Fruit fly (Drosophila melanogaster) whole organism, embryonic: Measurements from ENCODE around the gene CG42240.
A peak's percentile ranks its signal among the peaks of the same experiment; 100 is the strongest.

ENCODE experiments used
- CG10267 ChIP-seq: fragments of 200-800 bp; sonication (Bioruptor generic); optimal IDR thresholded peaks from 2 replicates; lab custom pipeline; 2018; ENCODE audit warnings: missing biosample characterization, mild to moderate bottlenecking, missing genetic modification characterization, moderate library complexity
- CG10462 ChIP-seq: fragments of 200-800 bp; sonication (Bioruptor generic); optimal IDR thresholded peaks from 2 replicates; lab custom pipeline; 2016; ENCODE audit warnings: missing biosample characterization, missing genetic modification characterization
- CG11085 ChIP-seq: fragments of 200-800 bp; sonication (Bioruptor generic); IDR thresholded peaks from 2 replicates; pipeline ENCODE4 v1.3.6; 2022; ENCODE audit warnings: missing biosample characterization, missing genetic modification characterization
- CG11398 ChIP-seq: fragments of 200-800 bp; sonication (Bioruptor generic); optimal IDR thresholded peaks from 2 replicates; lab custom pipeline; 2016; ENCODE audit warnings: missing biosample characterization, missing genetic modification characterization
- CG11696 ChIP-seq: fragments of 200-800 bp; sonication (Bioruptor generic); IDR thresholded peaks from 2 replicates; pipeline ENCODE4 v1.3.6; 2022; ENCODE audit warnings: missing biosample characterization, missing genetic modification characterization
- CG16779 ChIP-seq: fragments of 200-800 bp; sonication (Bioruptor generic); IDR thresholded peaks from 2 replicates; pipeline ENCODE4 v1.3.6; 2022; ENCODE audit warnings: missing biosample characterization, missing genetic modification characterization
- CG1832 ChIP-seq: fragments of 200-800 bp; sonication (Bioruptor generic); optimal IDR thresholded peaks from 2 replicates; lab custom pipeline; 2017; ENCODE audit warnings: missing biosample characterization, mild to moderate bottlenecking, missing genetic modification characterization, inconsistent platforms
- CG2116 ChIP-seq: fragments of 200-800 bp; sonication (Bioruptor generic); optimal IDR thresholded peaks from 3 replicates; lab custom pipeline; 2018; ENCODE audit warnings: missing biosample characterization, mild to moderate bottlenecking, missing genetic modification characterization
- CG2129 ChIP-seq: fragments of 200-800 bp; sonication (Bioruptor generic); IDR thresholded peaks from 2 replicates; pipeline ENCODE4 v1.3.6; 2022; ENCODE audit warnings: missing biosample characterization, missing genetic modification characterization; ENCODE audit not compliant: partially characterized antibody
- CG31224 ChIP-seq: fragments of 200-800 bp; sonication (Bioruptor generic); IDR thresholded peaks from 2 replicates; pipeline ENCODE4 v1.3.6; 2022; ENCODE audit warnings: missing biosample characterization, missing genetic modification characterization
- CG3407 ChIP-seq: fragments of 200-800 bp; sonication (Bioruptor generic); optimal IDR thresholded peaks from 2 replicates; lab custom pipeline; 2018; ENCODE audit warnings: missing biosample characterization, mild to moderate bottlenecking, missing genetic modification characterization
- CG34422 ChIP-seq: fragments of 200-800 bp; sonication (Bioruptor generic); IDR thresholded peaks from 3 replicates; pipeline ENCODE4 v1.3.6; 2022; ENCODE audit warnings: missing biosample characterization, missing genetic modification characterization
- CG9932 ChIP-seq: fragments of 200-800 bp; sonication (Bioruptor generic); IDR thresholded peaks from 2 replicates; pipeline ENCODE4 v1.3.6; 2022; ENCODE audit warnings: missing biosample characterization, missing genetic modification characterization
- CHES-1-like ChIP-seq: fragments of 200-800 bp; sonication (Bioruptor generic); optimal IDR thresholded peaks from 2 replicates; lab custom pipeline; 2016; ENCODE audit warnings: missing biosample characterization, missing genetic modification characterization
- D ChIP-seq, 2 experiments: fragments of 200-800 bp in 1 of 2; fragments of >200 bp in 1 of 2; sonication (Bioruptor generic) in 1 of 2; optimal IDR thresholded peaks; 2 replicates in 1 of 2; 3 replicates in 1 of 2; lab custom pipeline; 2017; ENCODE audit warnings: mild to moderate bottlenecking in 1 of 2, missing biosample characterization in 1 of 2, missing genetic modification characterization in 1 of 2, missing genetic modification reagents in 1 of 2
- Deaf1 ChIP-seq: fragments of 200-800 bp; optimal IDR thresholded peaks from 3 replicates; lab custom pipeline; 2019; ENCODE audit warnings: missing biosample characterization, mild to moderate bottlenecking, missing genetic modification characterization, moderate library complexity
- Doc2 ChIP-seq: fragments of 200-800 bp; sonication (Bioruptor generic); IDR thresholded peaks from 2 replicates; pipeline ENCODE4 v1.3.6; 2022; ENCODE audit warnings: missing biosample characterization, missing genetic modification characterization
- Drgx ChIP-seq: fragments of 200-800 bp; sonication (Bioruptor generic); IDR thresholded peaks from 2 replicates; pipeline ENCODE4 v1.3.6; 2022; ENCODE audit warnings: missing biosample characterization, missing genetic modification characterization
- Ets97D ChIP-seq: fragments of 200-800 bp; sonication (Bioruptor generic); optimal IDR thresholded peaks from 3 replicates; lab custom pipeline; 2016; ENCODE audit warnings: missing biosample characterization, missing genetic modification characterization
- Gsc ChIP-seq: fragments of 200-800 bp; sonication (Bioruptor generic); IDR thresholded peaks from 2 replicates; pipeline ENCODE4 v1.3.6; 2022; ENCODE audit warnings: missing biosample characterization, missing genetic modification characterization
- HLH4C ChIP-seq: fragments of 200-800 bp; sonication (Bioruptor generic); IDR thresholded peaks from 3 replicates; pipeline ENCODE4 v1.3.6; 2022; ENCODE audit warnings: missing biosample characterization, missing genetic modification characterization; ENCODE audit not compliant: partially characterized antibody
- HLH54F ChIP-seq: fragments of 200-800 bp; sonication (Bioruptor generic); optimal IDR thresholded peaks from 3 replicates; lab custom pipeline; 2016; ENCODE audit warnings: missing biosample characterization, missing genetic modification characterization
- HmgD ChIP-seq: fragments of 200-800 bp; sonication (Bioruptor generic); optimal IDR thresholded peaks from 3 replicates; lab custom pipeline; 2016; ENCODE audit warnings: missing biosample characterization, missing genetic modification characterization
- Hr39 ChIP-seq: fragments of >200 bp; optimal IDR thresholded peaks from 2 replicates; lab custom pipeline; 2017
- NC2β ChIP-seq: fragments of 200-800 bp; sonication (Bioruptor generic); optimal IDR thresholded peaks from 2 replicates; lab custom pipeline; 2016; ENCODE audit warnings: missing biosample characterization, missing genetic modification characterization
- Oaz ChIP-seq: fragments of 200-800 bp; sonication (Bioruptor generic); IDR thresholded peaks from 2 replicates; pipeline ENCODE4 v1.3.6; 2022; ENCODE audit warnings: missing biosample characterization, missing genetic modification characterization
- Xbp1 ChIP-seq: fragments of 200-800 bp; sonication (Bioruptor generic); optimal IDR thresholded peaks from 3 replicates; lab custom pipeline; 2016; ENCODE audit warnings: missing biosample characterization, mild to moderate bottlenecking, missing genetic modification characterization
- bab2 ChIP-seq: fragments of 200-800 bp; sonication (Bioruptor generic); optimal IDR thresholded peaks from 2 replicates; lab custom pipeline; 2016; ENCODE audit warnings: missing biosample characterization, missing genetic modification characterization
- cad ChIP-seq: fragments of >200 bp; optimal IDR thresholded peaks from 2 replicates; lab custom pipeline; 2017; ENCODE audit warnings: missing biosample characterization, missing genetic modification characterization
- caup ChIP-seq: fragments of 200-800 bp; sonication (Bioruptor generic); optimal IDR thresholded peaks from 3 replicates; lab custom pipeline; 2017; ENCODE audit warnings: missing biosample characterization, mild to moderate bottlenecking, missing genetic modification characterization, moderate library complexity; ENCODE audit not compliant: severe bottlenecking
- da ChIP-seq: fragments of 200-800 bp; sonication (Bioruptor generic); optimal IDR thresholded peaks from 2 replicates; lab custom pipeline; 2016; ENCODE audit warnings: missing biosample characterization, missing genetic modification characterization
- dysf ChIP-seq: fragments of 200-800 bp; sonication (Bioruptor generic); IDR thresholded peaks from 3 replicates; pipeline ENCODE4 v1.3.6; 2022; ENCODE audit warnings: missing biosample characterization, missing genetic modification characterization
- eyg ChIP-seq: fragments of 200-800 bp; sonication (Bioruptor generic); optimal IDR thresholded peaks from 3 replicates; lab custom pipeline; 2016; ENCODE audit warnings: missing biosample characterization, missing genetic modification characterization
- fd96Cb ChIP-seq: fragments of 200-800 bp; sonication (Bioruptor generic); optimal IDR thresholded peaks from 2 replicates; lab custom pipeline; 2018; ENCODE audit warnings: missing biosample characterization, mild to moderate bottlenecking, missing genetic modification characterization, moderate library complexity
- ham ChIP-seq: fragments of 200-800 bp; sonication (Bioruptor generic); IDR thresholded peaks from 2 replicates; pipeline ENCODE4 v1.3.6; 2022; ENCODE audit warnings: missing biosample characterization, missing genetic modification characterization
- klu ChIP-seq: fragments of 200-800 bp; sonication (Bioruptor generic); IDR thresholded peaks from 2 replicates; pipeline ENCODE4 v1.3.6; 2022; ENCODE audit warnings: missing biosample characterization, missing genetic modification characterization
- knrl ChIP-seq: fragments of 200-800 bp; sonication (Bioruptor generic); IDR thresholded peaks from 3 replicates; pipeline ENCODE4 v1.3.6; 2022; ENCODE audit warnings: missing biosample characterization, missing genetic modification characterization; ENCODE audit not compliant: partially characterized antibody
- lab ChIP-seq: fragments of 200-800 bp; sonication (Bioruptor generic); optimal IDR thresholded peaks from 3 replicates; lab custom pipeline; 2017; ENCODE audit warnings: missing biosample characterization, missing genetic modification characterization, mild to moderate bottlenecking, moderate library complexity, missing genetic modification reagents
- lbe ChIP-seq: fragments of 200-800 bp; sonication (Bioruptor generic); optimal IDR thresholded peaks from 2 replicates; lab custom pipeline; 2016; ENCODE audit warnings: missing biosample characterization, mild to moderate bottlenecking, missing genetic modification characterization
- lmd ChIP-seq: fragments of 200-800 bp; sonication (Bioruptor generic); IDR thresholded peaks from 2 replicates; pipeline ENCODE4 v1.3.6; 2022; ENCODE audit warnings: missing biosample characterization, missing genetic modification characterization
- maf-S ChIP-seq: fragments of 200-800 bp; sonication (Bioruptor generic); optimal IDR thresholded peaks from 2 replicates; lab custom pipeline; 2016; ENCODE audit warnings: missing biosample characterization, missing genetic modification characterization
- nerfin-2 ChIP-seq: fragments of 200-800 bp; sonication (Bioruptor generic); IDR thresholded peaks from 2 replicates; pipeline ENCODE4 v1.3.6; 2022; ENCODE audit warnings: missing biosample characterization, missing genetic modification characterization; ENCODE audit not compliant: partially characterized antibody
- oc ChIP-seq: fragments of 200-800 bp; sonication (Bioruptor generic); optimal IDR thresholded peaks from 2 replicates; lab custom pipeline; 2018; ENCODE audit warnings: missing biosample characterization, mild to moderate bottlenecking, missing genetic modification characterization, moderate library complexity
- pan ChIP-seq, 4 experiments: fragments of >200 bp in 3 of 4; fragments of 200-800 bp in 1 of 4; sonication (Bioruptor generic) in 1 of 4; optimal IDR thresholded peaks in 3 of 4; IDR thresholded peaks in 1 of 4; 2 replicates each; pipeline versions ENCODE4 v1.3.6 to Lab custom; 2017 to 2022; ENCODE audit warnings: missing biosample characterization in 2 of 4, missing genetic modification characterization in 2 of 4, mixed read lengths in 1 of 4
- sd ChIP-seq: fragments of 200-800 bp; sonication (Bioruptor generic); optimal IDR thresholded peaks from 3 replicates; lab custom pipeline; 2018; ENCODE audit warnings: missing biosample characterization, mild to moderate bottlenecking, missing genetic modification characterization, moderate library complexity
- sna ChIP-seq: fragments of 200-800 bp; sonication (Bioruptor generic); IDR thresholded peaks from 2 replicates; pipeline ENCODE4 v1.3.6; 2022; ENCODE audit warnings: missing biosample characterization, missing genetic modification characterization; ENCODE audit not compliant: partially characterized antibody
- sqz ChIP-seq: fragments of 200-800 bp; sonication (Bioruptor generic); optimal IDR thresholded peaks from 3 replicates; lab custom pipeline; 2018; ENCODE audit warnings: missing biosample characterization, mild to moderate bottlenecking, missing genetic modification characterization
- twi ChIP-seq: fragments of 200-800 bp; optimal IDR thresholded peaks from 2 replicates; lab custom pipeline; 2019; ENCODE audit warnings: missing biosample characterization, mild to moderate bottlenecking, missing genetic modification characterization, moderate library complexity

CG42240 gene

DNA sequence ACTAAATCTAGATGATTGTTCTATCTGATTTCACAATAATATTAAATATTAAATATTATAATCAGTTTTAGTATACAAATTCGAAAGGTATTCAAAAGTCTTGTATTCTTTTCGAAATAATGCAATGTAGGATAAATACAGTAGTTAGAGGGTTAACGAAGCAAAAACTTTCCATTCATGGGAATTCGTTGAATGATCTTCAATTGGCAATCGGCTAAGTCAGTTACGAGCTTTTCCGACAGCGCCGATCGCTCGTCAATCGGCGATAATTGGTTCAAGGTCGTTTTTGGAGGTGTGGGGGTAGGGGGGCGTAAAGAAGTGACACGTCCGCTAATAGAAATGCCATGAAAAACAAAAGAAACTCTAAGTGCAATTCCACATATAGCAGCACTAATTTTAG is 15.5 kb downstream of the CG42240 start:
- TF ChIP-seq Deaf1 = peak; percentile 56
- TF ChIP-seq CG31224 = no peak
- TF ChIP-seq, all 482 proteins: peak for 1

DNA sequence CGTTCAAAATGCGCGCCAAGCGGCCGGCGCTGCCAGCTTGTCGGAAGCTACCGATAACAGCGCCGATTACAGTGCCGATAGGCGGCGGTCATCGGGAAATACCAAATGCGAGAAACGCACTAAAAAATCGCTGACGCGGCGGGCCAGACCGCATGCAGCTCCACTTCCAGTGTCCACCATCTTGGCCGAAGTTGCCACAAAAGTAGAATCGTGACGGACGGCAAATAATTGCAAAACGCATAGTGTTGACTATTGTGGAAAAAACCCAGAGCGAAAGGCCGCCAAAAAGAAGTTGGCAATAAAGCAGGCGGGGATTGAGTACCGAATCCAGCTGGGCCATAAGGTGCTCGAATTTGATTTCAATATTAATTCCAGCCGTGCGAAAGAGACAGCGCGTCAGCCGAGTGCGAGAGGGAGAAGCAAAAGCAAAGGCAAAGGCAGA is 16.3 kb downstream of the CG42240 start, which contains the start of gene CG3847:
TSS of gene CG3847 (plus strand) at position 178 of the 442 bp plus-strand sequence.
- TF ChIP-seq Hr39 (lab: Kevin White, UChicago) = no peak
- TF ChIP-seq CG2129 (GFP tag; lab: Robert Waterston, UW) = peak; percentile 20; the same call in 1 of the 2 replicates
- TF ChIP-seq bab2 (GFP tag; lab: Kevin White, UChicago) = no peak
- TF ChIP-seq maf-S (GFP tag; lab: Kevin White, UChicago) = peak; percentile 34
- TF ChIP-seq Gsc (GFP tag; lab: Robert Waterston, UW) = no peak
- TF ChIP-seq CG10267 (tag; lab: Kevin White, UChicago) = peak; percentile 91
- peak; percentile 65 for TF ChIP-seq HLH54F (GFP tag; lab: Kevin White, UChicago)
- peak; percentile 48 for TF ChIP-seq Xbp1 (GFP tag; lab: Kevin White, UChicago)
- TF ChIP-seq CG2116 (GFP tag; lab: Kevin White, UChicago) = peak; percentile 84
- TF ChIP-seq Drgx = no peak
- peak; percentile 58 for TF ChIP-seq NC2β (GFP tag; lab: Kevin White, UChicago)
- peak; percentile 39 for TF ChIP-seq sd (tag; lab: Kevin White, UChicago)
- TF ChIP-seq CG34422 (GFP tag; lab: Robert Waterston, UW) = peak; percentile 38; the same call in 1 of the 3 replicates
- no peak for TF ChIP-seq klu (GFP tag; lab: Robert Waterston, UW)
- peak; percentile 63 for TF ChIP-seq CG9932 (GFP tag; lab: Robert Waterston, UW)
- no peak for TF ChIP-seq CG11696 (GFP tag; lab: Robert Waterston, UW)
- TF ChIP-seq HmgD (GFP tag; lab: Kevin White, UChicago) = peak; percentile 75
- peak; percentile 73 for TF ChIP-seq knrl (GFP tag; lab: Robert Waterston, UW)
- TF ChIP-seq CG16779 (GFP tag; lab: Robert Waterston, UW) = no peak
- TF ChIP-seq CG11085 (GFP tag; lab: Robert Waterston, UW) = no peak
- TF ChIP-seq cad (GFP tag; lab: Kevin White, UChicago) = no peak
- TF ChIP-seq sna = peak; percentile 46; the same call in 1 of the 2 replicates
- no peak for TF ChIP-seq lbe
- TF ChIP-seq sqz (GFP tag; lab: Kevin White, UChicago) = no peak
- peak; percentile 96 for TF ChIP-seq Ets97D (GFP tag; lab: Kevin White, UChicago)
- peak; percentile 37 for TF ChIP-seq twi (tag; lab: Kevin White, UChicago)
- TF ChIP-seq CG3407 (GFP tag; lab: Kevin White, UChicago) = no peak
- no peak for TF ChIP-seq Doc2 (GFP tag; lab: Robert Waterston, UW)
- TF ChIP-seq D (optimal IDR thresholded peaks at IDR 0.05; lab: Kevin White, UChicago) = no peak
- no peak for TF ChIP-seq D (GFP tag; optimal IDR thresholded peaks at IDR 0.05; lab: Kevin White, UChicago)
- TF ChIP-seq Oaz (GFP tag; lab: Robert Waterston, UW) = no peak
- peak; percentile 5 for TF ChIP-seq eyg (GFP tag; lab: Kevin White, UChicago)
- TF ChIP-seq caup = peak; percentile 8
- TF ChIP-seq lab (GFP tag; lab: Kevin White, UChicago) = peak; percentile 52
- no peak for TF ChIP-seq CG11398
- TF ChIP-seq oc (tag; lab: Kevin White, UChicago) = no peak
- TF ChIP-seq da = peak; percentile 27
- TF ChIP-seq nerfin-2 (GFP tag; lab: Robert Waterston, UW) = peak; percentile 43
- TF ChIP-seq CG10462 (GFP tag; lab: Kevin White, UChicago) = no peak
- no peak for TF ChIP-seq ham (GFP tag; lab: Robert Waterston, UW)
- peak; percentile 66 for TF ChIP-seq CHES-1-like (GFP tag; lab: Kevin White, UChicago)
- TF ChIP-seq pan (optimal IDR thresholded peaks at IDR 0.05; lab: Kevin White, UChicago) = no peak
- TF ChIP-seq pan (GFP tag; optimal IDR thresholded peaks at IDR 0.05 in 1 of 2, IDR thresholded peaks at IDR 0.05 in 1 of 2) = peak in 1 of 2 experiments; percentile 29
- peak; percentile 78 for TF ChIP-seq CG1832
- TF ChIP-seq fd96Cb (tag; lab: Kevin White, UChicago) = no peak
- peak; percentile 41; the same call in 1 of the 3 replicates for TF ChIP-seq dysf (GFP tag; lab: Robert Waterston, UW)
- peak; percentile 48; the same call in 2 of the 3 replicates for TF ChIP-seq HLH4C (GFP tag; lab: Robert Waterston, UW)
- TF ChIP-seq lmd (GFP tag; lab: Robert Waterston, UW) = no peak
